Fruit fly (Drosophila melanogaster): Measurements from ENCODE around the gene CG34276.

DNA sequence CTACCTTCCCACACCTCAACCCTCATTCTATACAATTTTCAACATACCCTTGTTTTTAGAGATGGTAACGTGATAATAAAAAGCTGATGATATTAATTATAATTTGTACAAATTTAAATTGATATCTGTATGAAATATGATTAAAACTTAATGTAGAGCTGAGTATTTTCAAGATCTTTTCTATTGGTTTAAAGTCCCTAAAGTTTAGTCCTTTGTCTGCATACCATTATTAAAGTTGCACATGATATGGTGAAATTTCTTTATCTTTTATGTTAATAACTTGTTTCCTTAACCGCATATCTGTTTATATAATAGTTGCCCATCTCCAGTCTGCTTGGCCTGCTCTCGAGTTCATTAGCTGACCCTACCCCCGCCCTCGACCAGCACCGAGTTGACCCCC, 27.1 kb upstream of the CG34276 start:
- TF ChIP-seq CTCF (optimal IDR thresholded peaks at IDR 0.05), result no peak
- TF ChIP-seq CG8478 (optimal IDR thresholded peaks at IDR 0.05), result no peak
